Worm (Caenorhabditis elegans): Measurements from ENCODE around the gene spl-1.

DNA sequence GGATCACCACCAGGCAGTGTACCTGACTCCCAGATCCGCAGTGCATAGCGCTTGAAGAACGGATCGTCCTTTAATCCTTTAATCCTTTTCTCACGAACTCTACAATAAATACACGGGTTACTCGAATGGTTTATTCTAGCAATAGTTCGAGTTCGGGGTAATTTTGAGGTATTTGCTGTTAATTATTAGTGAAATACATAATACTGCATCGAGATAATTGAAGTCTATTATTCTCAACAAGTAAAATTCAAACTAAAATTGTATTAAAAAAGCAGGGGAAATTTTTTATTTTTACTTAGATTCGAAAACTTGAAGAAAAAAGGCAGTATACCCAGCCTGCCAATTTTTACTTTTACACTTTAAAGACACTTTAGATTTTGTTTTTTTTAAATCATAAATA is 26.9 kb upstream of the spl-1 start, which contains the start of gene kgb-1:
- TF ChIP-seq ceh-13 (GFP tag; optimal IDR thresholded peaks at IDR 0.05) (no peak), ama-1 (optimal IDR thresholded peaks at IDR 0.05) (no peak), tbx-37 (GFP tag; conservative IDR thresholded peaks at IDR 0.05) (no peak), B0310.2 (tag; optimal IDR thresholded peaks at IDR 0.05) (no peak), scrt-1 (GFP tag; IDR thresholded peaks at IDR 0.05) (no peak), hnd-1 (tag; optimal IDR thresholded peaks at IDR 0.05) (no peak), tbx-11 (GFP tag; IDR thresholded peaks at IDR 0.05) (no peak), F13C5.2 (tag; optimal IDR thresholded peaks at IDR 0.05) (no peak), aly-1 (tag; optimal IDR thresholded peaks at IDR 0.05) (no peak), sea-1 (GFP tag; conservative IDR thresholded peaks at IDR 0.05) (no peak), ets-7 (tag; optimal IDR thresholded peaks at IDR 0.05) (no peak), pes-1 (GFP tag; IDR thresholded peaks at IDR 0.05) (no peak)

All from whole organism, early embryonic.